Fruit fly (Drosophila melanogaster) whole organism, embryonic: ENCODE data around the gene Kdm5.

Experiments
- Adf1 ChIP-seq: fragments of 200-800 bp; sonication (Bioruptor generic); IDR thresholded peaks from 2 replicates; pipeline ENCODE4 v1.3.6; 2022; ENCODE audit warnings: missing biosample characterization, missing genetic modification characterization
- Atf-2 ChIP-seq: fragments of 200-800 bp; sonication (Bioruptor generic); optimal IDR thresholded peaks from 2 replicates; lab custom pipeline; 2016; ENCODE audit warnings: missing biosample characterization, missing genetic modification characterization
- CG10565 ChIP-seq: fragments of 200-800 bp; sonication (Bioruptor generic); optimal IDR thresholded peaks from 3 replicates; lab custom pipeline; 2016; ENCODE audit warnings: missing biosample characterization, mild to moderate bottlenecking, missing genetic modification characterization
- CG12071 ChIP-seq: fragments of 200-800 bp; sonication (Bioruptor generic); optimal IDR thresholded peaks from 3 replicates; lab custom pipeline; 2018; ENCODE audit warnings: missing biosample characterization, mild to moderate bottlenecking, missing genetic modification characterization
- CG12769 ChIP-seq: fragments of 200-800 bp; sonication (Bioruptor generic); optimal IDR thresholded peaks from 2 replicates; lab custom pipeline; 2019; ENCODE audit warnings: missing biosample characterization, mild to moderate bottlenecking, missing genetic modification characterization, moderate library complexity
- CG13296 ChIP-seq: fragments of 200-800 bp; sonication (Bioruptor generic); optimal IDR thresholded peaks from 3 replicates; lab custom pipeline; 2018; ENCODE audit warnings: missing biosample characterization, mild to moderate bottlenecking, missing genetic modification characterization
- CG14050 ChIP-seq: fragments of 200-800 bp; sonication (Bioruptor generic); IDR thresholded peaks from 3 replicates; pipeline ENCODE4 v1.3.6; 2022; ENCODE audit warnings: missing biosample characterization, missing genetic modification characterization
- CG15073 ChIP-seq: fragments of 200-800 bp; sonication (Bioruptor generic); optimal IDR thresholded peaks from 2 replicates; lab custom pipeline; 2016; ENCODE audit warnings: missing biosample characterization, missing genetic modification characterization
- CG1602 ChIP-seq: fragments of 200-800 bp; sonication (Bioruptor generic); optimal IDR thresholded peaks from 3 replicates; lab custom pipeline; 2016; ENCODE audit warnings: missing biosample characterization, missing genetic modification characterization
- CG17361 ChIP-seq: fragments of 200-800 bp; sonication (Bioruptor generic); IDR thresholded peaks from 3 replicates; pipeline ENCODE4 v1.3.6; 2022; ENCODE audit warnings: missing biosample characterization, missing genetic modification characterization
- CG3281 ChIP-seq: fragments of 200-800 bp; sonication (Bioruptor generic); optimal IDR thresholded peaks from 3 replicates; lab custom pipeline; 2017; ENCODE audit warnings: missing biosample characterization, mild to moderate bottlenecking, missing genetic modification characterization
- CG34376 ChIP-seq: fragments of 200-800 bp; sonication (Bioruptor generic); optimal IDR thresholded peaks from 2 replicates; lab custom pipeline; 2018; ENCODE audit warnings: missing biosample characterization, mild to moderate bottlenecking, missing genetic modification characterization
- CG4707 ChIP-seq: fragments of 200-800 bp; sonication (Bioruptor generic); optimal IDR thresholded peaks from 2 replicates; lab custom pipeline; 2018; ENCODE audit warnings: missing biosample characterization, mild to moderate bottlenecking, missing genetic modification characterization, moderate library complexity
- CG4820 ChIP-seq: fragments of 200-800 bp; sonication (Bioruptor generic); optimal IDR thresholded peaks from 3 replicates; lab custom pipeline; 2016; ENCODE audit warnings: missing biosample characterization, missing genetic modification characterization
- CG6765 ChIP-seq: fragments of 200-800 bp; sonication (Bioruptor generic); optimal IDR thresholded peaks from 3 replicates; lab custom pipeline; 2017; ENCODE audit warnings: missing biosample characterization, mild to moderate bottlenecking, missing genetic modification characterization
- CG6813 ChIP-seq: fragments of 200-800 bp; sonication (Bioruptor generic); optimal IDR thresholded peaks from 2 replicates; lab custom pipeline; 2017; ENCODE audit warnings: missing biosample characterization, missing genetic modification characterization, mild to moderate bottlenecking, moderate library complexity, missing genetic modification reagents
- CG9215 ChIP-seq: fragments of 200-800 bp; sonication (Bioruptor generic); IDR thresholded peaks from 2 replicates; pipeline ENCODE4 v1.3.6; 2022; ENCODE audit warnings: missing biosample characterization, missing genetic modification characterization
- CG9727 ChIP-seq: fragments of 200-800 bp; sonication (Bioruptor generic); optimal IDR thresholded peaks from 3 replicates; lab custom pipeline; 2017; ENCODE audit warnings: missing biosample characterization, mild to moderate bottlenecking, missing genetic modification characterization
- GATAe ChIP-seq: fragments of 200-800 bp; sonication (Bioruptor generic); conservative IDR thresholded peaks from 2 replicates; pipeline ENCODE4 v1.3.6; 2022; ENCODE audit warnings: missing biosample characterization, missing genetic modification characterization
- Gsc ChIP-seq: fragments of 200-800 bp; sonication (Bioruptor generic); IDR thresholded peaks from 2 replicates; pipeline ENCODE4 v1.3.6; 2022; ENCODE audit warnings: missing biosample characterization, missing genetic modification characterization
- H15 ChIP-seq: fragments of 200-800 bp; sonication (Bioruptor generic); IDR thresholded peaks from 3 replicates; pipeline ENCODE4 v1.3.6; 2022; ENCODE audit warnings: missing biosample characterization, missing genetic modification characterization
- HLH3B ChIP-seq: fragments of 200-800 bp; sonication (Bioruptor generic); IDR thresholded peaks from 2 replicates; pipeline ENCODE4 v1.3.6; 2022; ENCODE audit warnings: missing biosample characterization, missing genetic modification characterization
- Hr51 ChIP-seq, 2 experiments: fragments of 200-800 bp; sonication (Bioruptor generic); optimal IDR thresholded peaks; 2 replicates in 1 of 2; 3 replicates in 1 of 2; lab custom pipeline; 2016 to 2018; ENCODE audit warnings: missing biosample characterization in 2 of 2, missing genetic modification characterization in 2 of 2, mild to moderate bottlenecking in 1 of 2, moderate library complexity in 1 of 2
- MESR4 ChIP-seq: fragments of 200-800 bp; sonication (Bioruptor generic); optimal IDR thresholded peaks from 2 replicates; lab custom pipeline; 2018; ENCODE audit warnings: missing biosample characterization, mild to moderate bottlenecking, missing genetic modification characterization, moderate library complexity
- Mad ChIP-seq: fragments of 200-800 bp; sonication (Bioruptor generic); optimal IDR thresholded peaks from 2 replicates; lab custom pipeline; 2016; ENCODE audit warnings: missing biosample characterization, missing genetic modification characterization
- Myb ChIP-seq: fragments of 200-800 bp; sonication (Bioruptor generic); optimal IDR thresholded peaks from 2 replicates; lab custom pipeline; 2016; ENCODE audit warnings: missing biosample characterization, missing genetic modification characterization
- Poxn ChIP-seq: fragments of 200-800 bp; sonication (Bioruptor generic); IDR thresholded peaks from 2 replicates; pipeline ENCODE4 v1.3.6; 2022; ENCODE audit warnings: missing biosample characterization, missing genetic modification characterization
- Sry-β ChIP-seq: fragments of 200-800 bp; sonication (Bioruptor generic); optimal IDR thresholded peaks from 2 replicates; lab custom pipeline; 2018; ENCODE audit warnings: missing biosample characterization, mild to moderate bottlenecking, missing genetic modification characterization, moderate library complexity
- Taf1 ChIP-seq: fragments of 200-800 bp; sonication (Bioruptor generic); IDR thresholded peaks from 2 replicates; pipeline ENCODE4 v1.3.6; 2022; ENCODE audit warnings: missing biosample characterization, missing genetic modification characterization
- Usf ChIP-seq: fragments of 200-800 bp; sonication (Bioruptor generic); optimal IDR thresholded peaks from 2 replicates; lab custom pipeline; 2017; ENCODE audit warnings: missing genotype, missing biosample characterization, missing genetic modification characterization
- Xbp1 ChIP-seq: fragments of 200-800 bp; sonication (Bioruptor generic); optimal IDR thresholded peaks from 3 replicates; lab custom pipeline; 2016; ENCODE audit warnings: missing biosample characterization, mild to moderate bottlenecking, missing genetic modification characterization
- chif ChIP-seq, 2 experiments: fragments of 200-800 bp; sonication (Bioruptor generic); optimal IDR thresholded peaks; 3 replicates each; lab custom pipeline; 2016; ENCODE audit warnings: missing biosample characterization in 2 of 2, missing genetic modification characterization in 2 of 2
- crol ChIP-seq: fragments of 200-800 bp; sonication (Bioruptor generic); IDR thresholded peaks from 2 replicates; pipeline ENCODE4 v1.3.6; 2022; ENCODE audit warnings: missing biosample characterization, missing genetic modification characterization
- da ChIP-seq: fragments of 200-800 bp; sonication (Bioruptor generic); optimal IDR thresholded peaks from 2 replicates; lab custom pipeline; 2016; ENCODE audit warnings: missing biosample characterization, missing genetic modification characterization
- disco-r ChIP-seq: fragments of 200-800 bp; sonication (Bioruptor generic); optimal IDR thresholded peaks from 2 replicates; lab custom pipeline; 2016; ENCODE audit warnings: missing biosample characterization, missing genetic modification characterization
- dpn ChIP-seq, 2 experiments: fragments of 200-800 bp; sonication (Bioruptor generic); optimal IDR thresholded peaks; 3 replicates each; lab custom pipeline; 2016; ENCODE audit warnings: missing biosample characterization in 2 of 2, missing genetic modification characterization in 2 of 2
- ftz-f1 ChIP-seq: fragments of 200-800 bp; sonication (Bioruptor generic); optimal IDR thresholded peaks from 2 replicates; lab custom pipeline; 2016; ENCODE audit warnings: missing biosample characterization, missing genetic modification characterization
- hb ChIP-seq: fragments of 200-800 bp; sonication (Bioruptor generic); IDR thresholded peaks from 3 replicates; pipeline ENCODE4 v1.3.6; 2022; ENCODE audit warnings: missing biosample characterization, missing genetic modification characterization; ENCODE audit not compliant: partially characterized antibody
- jigr1 ChIP-seq: fragments of 200-800 bp; sonication (Bioruptor generic); IDR thresholded peaks from 3 replicates; pipeline ENCODE4 v1.3.6; 2022; ENCODE audit warnings: missing biosample characterization, missing genetic modification characterization
- jing ChIP-seq: fragments of 200-800 bp; sonication (Bioruptor generic); optimal IDR thresholded peaks from 2 replicates; lab custom pipeline; 2018; ENCODE audit warnings: missing biosample characterization, mild to moderate bottlenecking, missing genetic modification characterization
- pan ChIP-seq, 4 experiments: fragments of >200 bp in 3 of 4; fragments of 200-800 bp in 1 of 4; sonication (Bioruptor generic) in 1 of 4; optimal IDR thresholded peaks in 3 of 4; IDR thresholded peaks in 1 of 4; 2 replicates each; pipeline versions ENCODE4 v1.3.6 to Lab custom; 2017 to 2022; ENCODE audit warnings: missing biosample characterization in 2 of 4, missing genetic modification characterization in 2 of 4, mixed read lengths in 1 of 4
- pum ChIP-seq: fragments of 200-800 bp; sonication (Bioruptor generic); optimal IDR thresholded peaks from 2 replicates; lab custom pipeline; 2016; ENCODE audit warnings: missing biosample characterization, missing genetic modification characterization
- rib ChIP-seq: fragments of 200-800 bp; sonication (Bioruptor generic); IDR thresholded peaks from 2 replicates; pipeline ENCODE4 v1.3.6; 2022; ENCODE audit warnings: missing biosample characterization, missing genetic modification characterization
- row ChIP-seq: fragments of 200-800 bp; sonication (Bioruptor generic); IDR thresholded peaks from 3 replicates; pipeline ENCODE4 v1.3.6; 2022; ENCODE audit warnings: missing biosample characterization, missing genetic modification characterization
- scrt ChIP-seq: fragments of 200-800 bp; sonication (Bioruptor generic); optimal IDR thresholded peaks from 2 replicates; lab custom pipeline; 2018; ENCODE audit warnings: missing biosample characterization, mild to moderate bottlenecking, missing genetic modification characterization, moderate library complexity
- sima ChIP-seq: fragments of 200-800 bp; sonication (Bioruptor generic); optimal IDR thresholded peaks from 2 replicates; lab custom pipeline; 2016; ENCODE audit warnings: missing biosample characterization, missing genetic modification characterization
- slbo ChIP-seq: fragments of 200-800 bp; sonication (Bioruptor generic); IDR thresholded peaks from 2 replicates; pipeline ENCODE4 v1.3.6; 2022; ENCODE audit warnings: missing biosample characterization, missing genetic modification characterization
- stc ChIP-seq: fragments of 200-800 bp; sonication (Bioruptor generic); IDR thresholded peaks from 2 replicates; pipeline ENCODE4 v1.3.6; 2022; ENCODE audit warnings: missing biosample characterization, missing genetic modification characterization
- tup ChIP-seq: fragments of 200-800 bp; sonication (Bioruptor generic); optimal IDR thresholded peaks from 2 replicates; lab custom pipeline; 2016; ENCODE audit warnings: missing biosample characterization, mild to moderate bottlenecking, missing genetic modification characterization, moderate library complexity
- wek ChIP-seq: fragments of 200-800 bp; sonication (Bioruptor generic); optimal IDR thresholded peaks from 3 replicates; lab custom pipeline; 2018; ENCODE audit warnings: missing biosample characterization, mild to moderate bottlenecking, missing genetic modification characterization, moderate library complexity
- zfh2 ChIP-seq: fragments of 200-800 bp; sonication (Bioruptor generic); optimal IDR thresholded peaks from 2 replicates; lab custom pipeline; 2016; ENCODE audit warnings: missing biosample characterization, missing genetic modification characterization

Kdm5 gene

DNA sequence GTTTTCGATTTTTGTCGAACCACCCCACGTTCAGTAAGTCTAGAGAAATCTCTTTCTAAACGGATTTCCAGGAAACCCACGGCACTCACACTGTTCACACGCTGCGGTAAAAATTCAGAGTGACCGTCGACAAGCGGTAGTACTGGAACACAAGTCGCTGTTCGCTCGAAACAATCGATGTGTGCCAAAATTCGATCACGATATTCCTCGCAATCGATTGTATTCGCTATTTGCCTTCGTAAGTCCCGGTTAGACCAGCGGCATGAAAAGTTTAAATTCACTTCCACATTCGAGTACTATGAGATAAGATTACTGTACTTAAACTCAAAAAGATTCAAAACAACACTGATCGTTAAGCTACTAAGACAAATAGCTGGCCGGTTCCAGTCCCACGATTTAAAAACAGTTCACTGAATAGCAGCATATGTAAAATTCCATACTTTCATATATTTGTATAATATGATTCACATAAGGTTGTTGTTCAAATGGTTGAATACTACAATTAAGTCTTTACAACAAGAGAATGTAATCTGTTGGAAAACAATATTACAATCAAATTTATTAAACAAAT, 18.4 kb downstream of the Kdm5 start, which contains the start of gene chic (continued):
- peak; percentile 22 for TF ChIP-seq scrt (GFP tag; lab: Kevin White, UChicago)
- no peak for TF ChIP-seq Mad (GFP tag; lab: Kevin White, UChicago)
- no peak for TF ChIP-seq Adf1 (GFP tag; lab: Robert Waterston, UW)
- TF ChIP-seq chif (GFP tag; optimal IDR thresholded peaks at IDR 0.05; lab: Kevin White, UChicago), result no peak
- TF ChIP-seq CG13296 (GFP tag; lab: Kevin White, UChicago), result no peak
- no peak for TF ChIP-seq jigr1 (GFP tag; lab: Robert Waterston, UW)
- TF ChIP-seq slbo (GFP tag; lab: Robert Waterston, UW), result no peak
- TF ChIP-seq Taf1, result no peak
- TF ChIP-seq CG6765 (GFP tag; lab: Kevin White, UChicago), result peak; percentile 20
- no peak for TF ChIP-seq HLH3B (GFP tag; lab: Robert Waterston, UW)
- no peak for TF ChIP-seq CG1602 (GFP tag; lab: Kevin White, UChicago)
- TF ChIP-seq CG9215 (GFP tag; lab: Robert Waterston, UW), result no peak
- no peak for TF ChIP-seq sima (GFP tag; lab: Kevin White, UChicago)
- TF ChIP-seq disco-r (GFP tag; lab: Kevin White, UChicago), result no peak
- TF ChIP-seq row (GFP tag; lab: Robert Waterston, UW), result no peak
- TF ChIP-seq CG14050 (GFP tag; lab: Robert Waterston, UW), result no peak
- no peak for TF ChIP-seq Sry-β
- no peak for TF ChIP-seq CG9727
- no peak for TF ChIP-seq CG15073 (GFP tag; lab: Kevin White, UChicago)
- no peak for TF ChIP-seq ftz-f1 (GFP tag; lab: Kevin White, UChicago)
- TF ChIP-seq H15, result no peak
- no peak for TF ChIP-seq CG34376 (GFP tag; lab: Kevin White, UChicago)
- no peak for TF ChIP-seq dpn (GFP tag; optimal IDR thresholded peaks at IDR 0.05; lab: Kevin White, UChicago)
- TF ChIP-seq da (GFP tag; lab: Kevin White, UChicago), result no peak
- TF ChIP-seq crol (GFP tag; lab: Robert Waterston, UW), result no peak
- no peak for TF ChIP-seq pum (GFP tag; lab: Kevin White, UChicago)
- peak; percentile 1 for TF ChIP-seq CG4707
- TF ChIP-seq Usf (GFP tag; lab: Kevin White, UChicago), result no peak
- TF ChIP-seq Myb (GFP tag; lab: Kevin White, UChicago), result no peak
- peak; percentile 5 for TF ChIP-seq CG4820 (GFP tag; lab: Kevin White, UChicago)
- peak; percentile 23 for TF ChIP-seq CG12071 (GFP tag; lab: Kevin White, UChicago)
- no peak for TF ChIP-seq CG17361 (GFP tag; lab: Robert Waterston, UW)
- TF ChIP-seq pan (optimal IDR thresholded peaks at IDR 0.05; lab: Kevin White, UChicago), result no peak
- TF ChIP-seq pan (GFP tag; optimal IDR thresholded peaks at IDR 0.05 in 1 of 2, IDR thresholded peaks at IDR 0.05 in 1 of 2), result no peak
- no peak for TF ChIP-seq Atf-2 (GFP tag; lab: Kevin White, UChicago)
- TF ChIP-seq jing (GFP tag; lab: Kevin White, UChicago), result no peak
- no peak for TF ChIP-seq CG12769 (tag; lab: Kevin White, UChicago)
- TF ChIP-seq CG3281 (GFP tag; lab: Kevin White, UChicago), result no peak
- TF ChIP-seq tup (GFP tag; lab: Kevin White, UChicago), result no peak
- TF ChIP-seq Xbp1 (GFP tag; lab: Kevin White, UChicago), result no peak
- no peak for TF ChIP-seq hb (GFP tag; lab: Robert Waterston, UW)
- TF ChIP-seq Hr51 (GFP tag; optimal IDR thresholded peaks at IDR 0.05; lab: Kevin White, UChicago), result no peak
- TF ChIP-seq Poxn (GFP tag; lab: Robert Waterston, UW), result no peak
- TF ChIP-seq GATAe, result no peak
- peak; percentile 3 for TF ChIP-seq wek (GFP tag; lab: Kevin White, UChicago)
- no peak for TF ChIP-seq rib
- no peak for TF ChIP-seq Gsc
- TF ChIP-seq stc, result no peak
- no peak for TF ChIP-seq CG6813 (GFP tag; lab: Kevin White, UChicago)
- no peak for TF ChIP-seq CG10565 (GFP tag; lab: Kevin White, UChicago)
- peak; percentile 36 for TF ChIP-seq zfh2 (GFP tag; lab: Kevin White, UChicago)
- peak; percentile 58 for TF ChIP-seq MESR4 (GFP tag; lab: Kevin White, UChicago)
